Worm (Caenorhabditis elegans): ENCODE data around the gene nep-18.

DNA sequence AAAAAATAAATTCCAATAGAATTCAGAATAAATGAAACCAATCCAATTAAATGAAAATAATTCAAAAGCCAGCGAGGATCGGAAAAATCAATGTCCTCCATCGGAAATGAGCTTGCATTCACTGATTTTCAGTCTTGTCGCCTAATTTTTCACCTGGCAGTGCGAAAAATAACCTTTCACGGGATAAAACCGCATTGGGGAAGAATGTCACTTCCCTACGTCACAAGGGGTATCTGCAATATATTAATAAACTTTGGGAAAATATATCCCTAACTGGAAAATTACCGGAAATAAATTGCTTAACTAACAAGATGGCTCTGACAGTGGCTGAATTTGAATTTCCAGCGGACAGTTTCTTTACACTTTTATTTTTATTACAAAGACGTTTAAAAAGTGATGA, 41.4 kb upstream of the nep-18 start, which contains the start of gene sri-77:
- TF ChIP-seq tab-1 (GFP tag; IDR thresholded peaks at IDR 0.05) = no peak
- no peak for TF ChIP-seq klf-2 (GFP tag; conservative IDR thresholded peaks at IDR 0.05)
- no peak for TF ChIP-seq ztf-23 (GFP tag; IDR thresholded peaks at IDR 0.05)
- no peak for TF ChIP-seq med-1 (GFP tag; optimal IDR thresholded peaks at IDR 0.05; ENCODE audit: insufficient read depth)
- TF ChIP-seq ztf-29 (GFP tag; IDR thresholded peaks at IDR 0.05) = no peak
- TF ChIP-seq flt-1 (GFP tag; IDR thresholded peaks at IDR 0.05) = no peak
- TF ChIP-seq ref-1 (GFP tag; conservative IDR thresholded peaks at IDR 0.05) = no peak

Measured in whole organism, midembryonic.